Worm (Caenorhabditis elegans) whole organism, L1 larva: Measurements from ENCODE around the gene F59B10.5.

Source experiments
- C16A3.4 ChIP-seq: fragments of 150-350 bp; optimal IDR thresholded peaks from 2 replicates; lab custom pipeline; 2014; ENCODE audit warnings: missing biosample characterization, missing genetic modification characterization
- Y116A8C.19 ChIP-seq: sonication (generic microtip); optimal IDR thresholded peaks from 2 replicates; lab custom pipeline; 2016; ENCODE audit warnings: missing compliant biosample characterization, missing genetic modification characterization, borderline replicate concordance
- alr-1 ChIP-seq: fragments of 200-800 bp; sonication (Bioruptor generic); optimal IDR thresholded peaks from 2 replicates; lab custom pipeline; 2018; ENCODE audit warnings: borderline replicate concordance, mild to moderate bottlenecking, missing genetic modification characterization, missing compliant biosample characterization
- ceh-63 ChIP-seq: fragments of 200-800 bp; sonication (Bioruptor generic); optimal IDR thresholded peaks from 2 replicates; lab custom pipeline; 2018; ENCODE audit warnings: mild to moderate bottlenecking, missing genetic modification characterization, missing compliant biosample characterization
- ceh-8 ChIP-seq: fragments of 200-800 bp; sonication (Bioruptor generic); optimal IDR thresholded peaks from 2 replicates; lab custom pipeline; 2018; ENCODE audit warnings: mild to moderate bottlenecking, missing genetic modification characterization, moderate library complexity, missing compliant biosample characterization
- ceh-88 ChIP-seq: fragments of 200-800 bp; sonication (Bioruptor generic); IDR thresholded peaks from 2 replicates; pipeline ENCODE4 v1.3.6; 2022; ENCODE audit warnings: missing genetic modification characterization, missing compliant biosample characterization
- ceh-90 ChIP-seq: sonication (generic microtip); optimal IDR thresholded peaks from 2 replicates; lab custom pipeline; 2016; ENCODE audit warnings: missing genetic modification characterization, missing compliant biosample characterization
- dpl-1 ChIP-seq, 3 experiments: fragments of 150-350 bp in 2 of 3; sonication (generic microtip) in 1 of 3; optimal IDR thresholded peaks; 2 replicates each; lab custom pipeline; 2014 to 2017; ENCODE audit warnings: missing biosample characterization in 3 of 3, missing genetic modification characterization in 3 of 3, missing genetic modification reagents in 3 of 3
- dsc-1 ChIP-seq: sonication (generic microtip); optimal IDR thresholded peaks from 2 replicates; lab custom pipeline; 2016; ENCODE audit warnings: mild to moderate bottlenecking, missing genetic modification characterization, missing compliant biosample characterization
- efl-3 ChIP-seq: fragments of 200-800 bp; sonication (Bioruptor generic); optimal IDR thresholded peaks from 2 replicates; lab custom pipeline; 2018; ENCODE audit warnings: mild to moderate bottlenecking, missing genetic modification characterization, missing compliant biosample characterization
- egl-27 ChIP-seq, 2 experiments: fragments of 150-350 bp in 1 of 2; sonication (generic microtip); optimal IDR thresholded peaks; 3 replicates each; lab custom pipeline; 2017 to 2018; ENCODE audit warnings: missing biosample characterization in 2 of 2, missing genetic modification characterization in 2 of 2, missing genetic modification reagents in 2 of 2
- elt-3 ChIP-seq, 6 experiments: fragments of 150-350 bp in 1 of 6; sonication (generic microtip); optimal IDR thresholded peaks; 2 replicates each; lab custom pipeline; 2017 to 2018; ENCODE audit warnings: missing biosample characterization in 6 of 6, missing genetic modification characterization in 6 of 6, inconsistent platforms in 1 of 6
- fkh-8 ChIP-seq: sonication (generic microtip); optimal IDR thresholded peaks from 2 replicates; lab custom pipeline; 2016; ENCODE audit warnings: mild to moderate bottlenecking, missing genetic modification characterization, missing compliant biosample characterization
- fos-1 ChIP-seq: fragments of 150-350 bp; optimal IDR thresholded peaks from 2 replicates; lab custom pipeline; 2014; ENCODE audit warnings: missing biosample characterization, missing genetic modification characterization
- grh-1 ChIP-seq: fragments of 200-800 bp; sonication (Bioruptor generic); IDR thresholded peaks from 2 replicates; pipeline ENCODE4 v1.3.6; 2022; ENCODE audit warnings: missing genetic modification reagents, missing genetic modification characterization, missing compliant biosample characterization
- hlh-17 ChIP-seq: fragments of 200-800 bp; sonication (Bioruptor generic); optimal IDR thresholded peaks from 2 replicates; lab custom pipeline; 2018; ENCODE audit warnings: missing genetic modification characterization, mild to moderate bottlenecking, missing compliant biosample characterization, moderate library complexity, borderline replicate concordance
- jun-1 ChIP-seq: fragments of 150-350 bp; optimal IDR thresholded peaks from 2 replicates; lab custom pipeline; 2014; ENCODE audit warnings: missing biosample characterization, missing genetic modification reagents, missing genetic modification characterization
- lin-14 ChIP-seq: fragments of 200-800 bp; sonication (Bioruptor generic); optimal IDR thresholded peaks from 2 replicates; lab custom pipeline; 2018; ENCODE audit warnings: mild to moderate bottlenecking, missing genetic modification characterization, moderate library complexity, missing compliant biosample characterization
- lin-35 ChIP-seq, 2 experiments: fragments of 150-350 bp; optimal IDR thresholded peaks; 2 replicates each; lab custom pipeline; 2014; ENCODE audit warnings: missing biosample characterization in 2 of 2, missing genetic modification characterization in 2 of 2, missing genetic modification reagents in 2 of 2
- lin-39 ChIP-seq: fragments of 150-350 bp; optimal IDR thresholded peaks from 2 replicates; lab custom pipeline; 2014; ENCODE audit warnings: missing biosample characterization, missing genetic modification reagents, missing genetic modification characterization
- lsy-2 ChIP-seq, 2 experiments: fragments of 150-350 bp; optimal IDR thresholded peaks; 2 replicates each; lab custom pipeline; 2014; ENCODE audit warnings: missing biosample characterization in 2 of 2, missing genetic modification characterization in 2 of 2
- mab-9 ChIP-seq: fragments of 200-800 bp; sonication (Bioruptor generic); IDR thresholded peaks from 2 replicates; pipeline ENCODE4 v1.3.6; 2022; ENCODE audit warnings: missing genetic modification reagents, missing genetic modification characterization, missing compliant biosample characterization
- nhr-11 ChIP-seq: fragments of 150-350 bp; optimal IDR thresholded peaks from 2 replicates; lab custom pipeline; 2014; ENCODE audit warnings: missing biosample characterization, missing genetic modification characterization
- nhr-12 ChIP-seq: sonication (generic microtip); optimal IDR thresholded peaks from 2 replicates; lab custom pipeline; 2017; ENCODE audit warnings: missing biosample characterization, missing genetic modification characterization
- nhr-20 ChIP-seq: sonication (generic microtip); optimal IDR thresholded peaks from 2 replicates; lab custom pipeline; 2016; ENCODE audit warnings: mild to moderate bottlenecking, missing genetic modification characterization, missing compliant biosample characterization
- nhr-237 ChIP-seq: fragments of 150-350 bp; optimal IDR thresholded peaks from 2 replicates; lab custom pipeline; 2014; ENCODE audit warnings: missing biosample characterization, missing genetic modification characterization
- nhr-28 ChIP-seq: fragments of 150-350 bp; optimal IDR thresholded peaks from 2 replicates; lab custom pipeline; 2014; ENCODE audit warnings: missing biosample characterization, missing genetic modification characterization
- nhr-47 ChIP-seq: sonication (generic microtip); optimal IDR thresholded peaks from 2 replicates; lab custom pipeline; 2016; ENCODE audit warnings: mild to moderate bottlenecking, missing genetic modification characterization, moderate library complexity, missing compliant biosample characterization
- nhr-76 ChIP-seq: sonication (generic microtip); optimal IDR thresholded peaks from 2 replicates; lab custom pipeline; 2017; ENCODE audit warnings: missing biosample characterization, missing genetic modification characterization
- nhr-77 ChIP-seq: fragments of 150-350 bp; optimal IDR thresholded peaks from 2 replicates; lab custom pipeline; 2014; ENCODE audit warnings: missing biosample characterization, missing genetic modification characterization
- nhr-84 ChIP-seq: sonication (generic microtip); optimal IDR thresholded peaks from 2 replicates; lab custom pipeline; 2017; ENCODE audit warnings: missing biosample characterization, missing genetic modification characterization
- nhr-90 ChIP-seq: sonication (generic microtip); optimal IDR thresholded peaks from 2 replicates; lab custom pipeline; 2016; ENCODE audit warnings: mild to moderate bottlenecking, missing genetic modification characterization, missing compliant biosample characterization; ENCODE audit not compliant: poor library complexity
- pag-3 ChIP-seq: sonication (generic microtip); optimal IDR thresholded peaks from 2 replicates; lab custom pipeline; 2017; ENCODE audit warnings: missing genetic modification characterization, mild to moderate bottlenecking, missing compliant biosample characterization, antibody characterized with exemption, borderline replicate concordance; ENCODE audit not compliant: insufficient read depth
- pax-3 ChIP-seq: fragments of 200-800 bp; sonication (Bioruptor generic); optimal IDR thresholded peaks from 2 replicates; lab custom pipeline; 2018; ENCODE audit warnings: mild to moderate bottlenecking, missing genetic modification characterization, moderate library complexity, missing compliant biosample characterization
- pqm-1 ChIP-seq: sonication (generic microtip); optimal IDR thresholded peaks from 3 replicates; lab custom pipeline; 2017; ENCODE audit warnings: missing biosample characterization, missing genetic modification characterization
- rnt-1 ChIP-seq: sonication (generic microtip); optimal IDR thresholded peaks from 2 replicates; lab custom pipeline; 2016; ENCODE audit warnings: mild to moderate bottlenecking, missing genetic modification characterization, moderate library complexity, missing compliant biosample characterization
- skn-1 ChIP-seq: fragments of 150-350 bp; optimal IDR thresholded peaks from 2 replicates; lab custom pipeline; 2014; ENCODE audit warnings: missing biosample characterization, missing genetic modification characterization
- snpc-4 ChIP-seq: fragments of 150-350 bp; optimal IDR thresholded peaks from 2 replicates; lab custom pipeline; 2014; ENCODE audit warnings: missing biosample characterization, missing genetic modification characterization
- snu-23 ChIP-seq: sonication (generic microtip); optimal IDR thresholded peaks from 2 replicates; lab custom pipeline; 2016; ENCODE audit warnings: missing genetic modification characterization, missing compliant biosample characterization
- sup-37 ChIP-seq: fragments of 200-800 bp; sonication (Bioruptor generic); optimal IDR thresholded peaks from 2 replicates; lab custom pipeline; 2018; ENCODE audit warnings: mild to moderate bottlenecking, missing genetic modification characterization, missing compliant biosample characterization
- tlp-1 ChIP-seq: fragments of 150-350 bp; optimal IDR thresholded peaks from 2 replicates; lab custom pipeline; 2014; ENCODE audit warnings: missing biosample characterization, missing genetic modification characterization
- unc-30 ChIP-seq: sonication (generic microtip); optimal IDR thresholded peaks from 2 replicates; lab custom pipeline; 2017; ENCODE audit warnings: missing biosample characterization, missing genetic modification characterization
- unc-86 ChIP-seq: sonication (generic microtip); optimal IDR thresholded peaks from 2 replicates; lab custom pipeline; 2016; ENCODE audit warnings: missing genetic modification characterization, missing compliant biosample characterization
- unc-98 ChIP-seq: fragments of 200-800 bp; sonication (Bioruptor generic); IDR thresholded peaks from 2 replicates; pipeline ENCODE4 v1.3.6; 2022; ENCODE audit warnings: missing genetic modification characterization, missing compliant biosample characterization
- xbp-1 ChIP-seq: sonication (generic microtip); optimal IDR thresholded peaks from 2 replicates; lab custom pipeline; 2016; ENCODE audit warnings: missing genetic modification characterization, missing compliant biosample characterization
- ztf-4 ChIP-seq: fragments of 150-350 bp; optimal IDR thresholded peaks from 2 replicates; lab custom pipeline; 2014; ENCODE audit warnings: missing biosample characterization, missing genetic modification characterization

Gene F59B10.5

ce11 chrII:10557206-10557574, 33.7 kb upstream of the F59B10.5 start (continued):
- TF ChIP-seq lin-35 (GFP tag; optimal IDR thresholded peaks at IDR 0.05; lab: Kevin White, UChicago) = peak; percentile 30 to 77
- TF ChIP-seq tlp-1 (tag; lab: Kevin White, UChicago) = no peak
- peak; percentile 73 for TF ChIP-seq skn-1 (tag; lab: Kevin White, UChicago)
- TF ChIP-seq nhr-90 (tag; lab: Kevin White, UChicago) = peak; percentile 72
- no peak for TF ChIP-seq pag-3 (tag; lab: Kevin White, UChicago)
- TF ChIP-seq nhr-12 (tag; lab: Kevin White, UChicago) = no peak
- peak in 2 of 6 experiments; percentile 44 to 85 for TF ChIP-seq elt-3 (tag; optimal IDR thresholded peaks at IDR 0.05; lab: Kevin White, UChicago)
- TF ChIP-seq sup-37 (GFP tag; lab: Kevin White, UChicago) = no peak
- no peak for TF ChIP-seq nhr-11 (tag; lab: Kevin White, UChicago)
- TF ChIP-seq dpl-1 (GFP tag; optimal IDR thresholded peaks at IDR 0.05; lab: Kevin White, UChicago) = peak; percentile 23 to 29 (median 28)
- TF ChIP-seq pqm-1 = no peak
- TF ChIP-seq ceh-63 = no peak
- TF ChIP-seq unc-30 = no peak
- TF ChIP-seq nhr-84 (tag; lab: Kevin White, UChicago) = no peak
- TF ChIP-seq nhr-20 (tag; lab: Kevin White, UChicago) = peak; percentile 85
- TF ChIP-seq alr-1 (tag; lab: Kevin White, UChicago) = no peak
- TF ChIP-seq hlh-17 (GFP tag; lab: Kevin White, UChicago) = no peak
- peak; percentile 78 for TF ChIP-seq snu-23 (GFP tag; lab: Kevin White, UChicago)
- TF ChIP-seq ceh-8 (GFP tag; lab: Kevin White, UChicago) = no peak
- TF ChIP-seq mab-9 = no peak
- TF ChIP-seq unc-86 (tag; lab: Kevin White, UChicago) = no peak
- TF ChIP-seq egl-27 (tag; optimal IDR thresholded peaks at IDR 0.05; lab: Kevin White, UChicago) = no peak
- peak; percentile 51 for TF ChIP-seq C16A3.4 (tag; lab: Kevin White, UChicago)
- no peak for TF ChIP-seq lin-39
- TF ChIP-seq fkh-8 (tag; lab: Kevin White, UChicago) = peak; percentile 8
- peak; percentile 41 to 67 for TF ChIP-seq lsy-2 (tag; optimal IDR thresholded peaks at IDR 0.05; lab: Kevin White, UChicago)
- no peak for TF ChIP-seq nhr-77 (tag; lab: Kevin White, UChicago)
- no peak for TF ChIP-seq ceh-88 (GFP tag; lab: Robert Waterston, UW)
- TF ChIP-seq fos-1 (tag; lab: Kevin White, UChicago) = peak; percentile 15
- no peak for TF ChIP-seq unc-98 (GFP tag; lab: Robert Waterston, UW)
- TF ChIP-seq nhr-28 = no peak
- TF ChIP-seq nhr-47 (tag; lab: Kevin White, UChicago) = peak; percentile 41
- TF ChIP-seq ceh-90 (tag; lab: Kevin White, UChicago) = no peak
- peak; percentile 30 for TF ChIP-seq xbp-1
- no peak for TF ChIP-seq efl-3 (GFP tag; lab: Kevin White, UChicago)
- peak; percentile 79 for TF ChIP-seq lin-14 (GFP tag; lab: Kevin White, UChicago)
- TF ChIP-seq ztf-4 (tag; lab: Kevin White, UChicago) = peak; percentile 21
- peak; percentile 13 for TF ChIP-seq rnt-1 (tag; lab: Kevin White, UChicago)
- no peak for TF ChIP-seq jun-1 (tag; lab: Kevin White, UChicago)
- TF ChIP-seq Y116A8C.19 = no peak
- peak; percentile 15 for TF ChIP-seq pax-3 (tag; lab: Kevin White, UChicago)
- TF ChIP-seq snpc-4 = peak; percentile 26
- 0 out of 2 replicates have a peak, but pooled peaks have one; percentile 28 for TF ChIP-seq grh-1 (GFP tag; lab: Robert Waterston, UW)
- no peak for TF ChIP-seq nhr-237 (tag; lab: Kevin White, UChicago)
- no peak for TF ChIP-seq nhr-76
- no peak for TF ChIP-seq dsc-1 (tag; lab: Kevin White, UChicago)
